Worm (Caenorhabditis elegans) whole organism, young adult: Measurements from ENCODE around the gene C28G1.2.

Experiments used
- B0035.1 ChIP-seq: sonication (generic microtip); optimal IDR thresholded peaks from 2 replicates; lab custom pipeline; 2016; ENCODE audit warnings: missing genetic modification characterization, mild to moderate bottlenecking, missing compliant biosample characterization, missing genotype, missing genetic modification reagents
- D2030.7 ChIP-seq: fragments of 200-800 bp; sonication (Bioruptor generic); IDR thresholded peaks from 2 replicates; pipeline ENCODE4 v1.3.6; 2022; ENCODE audit warnings: missing genetic modification reagents, missing genetic modification characterization, missing compliant biosample characterization
- F10E7.11 ChIP-seq: sonication (generic microtip); optimal IDR thresholded peaks from 2 replicates; lab custom pipeline; 2017; ENCODE audit warnings: mild to moderate bottlenecking, missing genetic modification characterization, moderate library complexity, missing compliant biosample characterization
- F22D6.2 ChIP-seq: sonication (generic microtip); optimal IDR thresholded peaks from 2 replicates; lab custom pipeline; 2016; ENCODE audit warnings: mild to moderate bottlenecking, missing genetic modification characterization, missing compliant biosample characterization
- F23B12.7 ChIP-seq: sonication (generic microtip); optimal IDR thresholded peaks from 2 replicates; lab custom pipeline; 2017; ENCODE audit warnings: missing genetic modification characterization, mild to moderate bottlenecking, missing compliant biosample characterization, antibody characterized with exemption, moderate library complexity; ENCODE audit not compliant: insufficient read depth
- F39B2.1 ChIP-seq: fragments of 200-800 bp; sonication (Bioruptor generic); IDR thresholded peaks from 2 replicates; pipeline ENCODE4 v1.3.6; 2022; ENCODE audit warnings: missing genetic modification reagents, missing genetic modification characterization, missing compliant biosample characterization
- F49E8.2 ChIP-seq: sonication (generic microtip); optimal IDR thresholded peaks from 3 replicates; lab custom pipeline; 2017; ENCODE audit warnings: missing genetic modification characterization, mild to moderate bottlenecking, missing compliant biosample characterization, antibody characterized with exemption, moderate library complexity; ENCODE audit not compliant: insufficient read depth
- K11D2.4 ChIP-seq: fragments of 200-800 bp; sonication (Bioruptor generic); IDR thresholded peaks from 2 replicates; pipeline ENCODE4 v1.3.6; 2022; ENCODE audit warnings: missing genetic modification reagents, missing genetic modification characterization, missing compliant biosample characterization
- T07F8.4 ChIP-seq: sonication (generic microtip); optimal IDR thresholded peaks from 2 replicates; lab custom pipeline; 2016; ENCODE audit warnings: mild to moderate bottlenecking, missing genetic modification characterization, moderate library complexity, missing compliant biosample characterization
- Y67H2A.10 ChIP-seq: fragments of 200-800 bp; sonication (Bioruptor generic); conservative IDR thresholded peaks from 2 replicates; pipeline ENCODE4 v1.3.6; 2022; ENCODE audit warnings: missing genetic modification reagents, missing genetic modification characterization, missing compliant biosample characterization
- Y95B8A.8 ChIP-seq: fragments of 200-800 bp; sonication (Bioruptor generic); IDR thresholded peaks from 2 replicates; pipeline ENCODE4 v1.3.6; 2022; ENCODE audit warnings: missing genetic modification reagents, missing genetic modification characterization, missing compliant biosample characterization
- ama-1 ChIP-seq, 3 experiments: fragments of 150-350 bp in 1 of 3; sonication (generic microtip) in 2 of 3; optimal IDR thresholded peaks; 2 replicates each; lab custom pipeline; 2014 to 2018; ENCODE audit warnings: missing biosample characterization in 2 of 3, missing genetic modification characterization in 2 of 3, missing genetic modification reagents in 2 of 3
- attf-3 ChIP-seq: fragments of 200-800 bp; sonication (Bioruptor generic); conservative IDR thresholded peaks from 2 replicates; pipeline ENCODE4 v1.3.6; 2022; ENCODE audit warnings: missing genetic modification reagents, missing genetic modification characterization, missing compliant biosample characterization
- cebp-1 ChIP-seq, 2 experiments: fragments of 200-800 bp in 1 of 2; sonication (Bioruptor generic) in 1 of 2; sonication (generic microtip) in 1 of 2; IDR thresholded peaks in 1 of 2; optimal IDR thresholded peaks in 1 of 2; 2 replicates each; pipeline versions ENCODE4 v1.3.6 to Lab custom; 2017 to 2022; ENCODE audit warnings: missing compliant biosample characterization in 2 of 2, missing genetic modification characterization in 2 of 2, mild to moderate bottlenecking in 1 of 2, missing genetic modification reagents in 1 of 2, moderate library complexity in 1 of 2
- ceh-79 ChIP-seq: sonication (generic microtip); optimal IDR thresholded peaks from 2 replicates; lab custom pipeline; 2017; ENCODE audit warnings: mild to moderate bottlenecking, missing genetic modification characterization, missing compliant biosample characterization
- chd-7 ChIP-seq: sonication (generic microtip); optimal IDR thresholded peaks from 2 replicates; lab custom pipeline; 2016; ENCODE audit warnings: mild to moderate bottlenecking, missing genetic modification characterization, moderate library complexity, missing compliant biosample characterization
- dox-1 ChIP-seq: fragments of 200-800 bp; sonication (Bioruptor generic); IDR thresholded peaks from 2 replicates; pipeline ENCODE4 v1.3.6; 2022; ENCODE audit warnings: missing genetic modification reagents, missing genetic modification characterization, missing compliant biosample characterization
- dpl-1 ChIP-seq: fragments of 150-350 bp; optimal IDR thresholded peaks from 2 replicates; lab custom pipeline; 2014; ENCODE audit warnings: missing biosample characterization, missing genetic modification reagents, missing genetic modification characterization
- efl-1 ChIP-seq: fragments of 150-350 bp; optimal IDR thresholded peaks from 2 replicates; lab custom pipeline; 2014; ENCODE audit warnings: missing biosample characterization, missing genetic modification reagents, missing genetic modification characterization
- egl-18 ChIP-seq: fragments of 200-800 bp; sonication (Bioruptor generic); IDR thresholded peaks from 2 replicates; pipeline ENCODE4 v1.3.6; 2022; ENCODE audit warnings: missing genetic modification reagents, missing genetic modification characterization, missing compliant biosample characterization
- gei-17 ChIP-seq: fragments of 200-800 bp; sonication (Bioruptor generic); optimal IDR thresholded peaks from 2 replicates; lab custom pipeline; 2018; ENCODE audit warnings: mild to moderate bottlenecking, missing genetic modification characterization, missing compliant biosample characterization
- him-1 ChIP-seq: sonication (generic microtip); optimal IDR thresholded peaks from 2 replicates; lab custom pipeline; 2016; ENCODE audit warnings: missing genotype, missing genetic modification reagents, missing genetic modification characterization, missing compliant biosample characterization
- hlh-26 ChIP-seq: fragments of 200-800 bp; sonication (Bioruptor generic); conservative IDR thresholded peaks from 2 replicates; pipeline ENCODE4 v1.3.6; 2022; ENCODE audit warnings: missing genetic modification reagents, missing genetic modification characterization, missing compliant biosample characterization
- let-526 ChIP-seq: fragments of 200-800 bp; sonication (Bioruptor generic); IDR thresholded peaks from 2 replicates; pipeline ENCODE4 v1.3.6; 2022; ENCODE audit warnings: missing genetic modification reagents, missing genetic modification characterization, missing compliant biosample characterization
- lin-40 ChIP-seq: sonication (generic microtip); optimal IDR thresholded peaks from 2 replicates; lab custom pipeline; 2016; ENCODE audit warnings: missing genetic modification characterization, mild to moderate bottlenecking, missing compliant biosample characterization, missing genotype, missing genetic modification reagents
- lsl-1 ChIP-seq: fragments of 200-800 bp; sonication (Bioruptor generic); optimal IDR thresholded peaks from 2 replicates; lab custom pipeline; 2018; ENCODE audit warnings: mild to moderate bottlenecking, missing genetic modification characterization, moderate library complexity, missing compliant biosample characterization
- madf-10 ChIP-seq: sonication (generic microtip); optimal IDR thresholded peaks from 2 replicates; lab custom pipeline; 2016; ENCODE audit warnings: mild to moderate bottlenecking, missing genetic modification characterization, missing compliant biosample characterization
- madf-6 ChIP-seq: fragments of 200-800 bp; sonication (Bioruptor generic); IDR thresholded peaks from 2 replicates; pipeline ENCODE4 v1.3.6; 2022; ENCODE audit warnings: missing genetic modification reagents, missing genetic modification characterization, missing compliant biosample characterization
- nfya-2 ChIP-seq: fragments of 200-800 bp; sonication (Bioruptor generic); IDR thresholded peaks from 2 replicates; pipeline ENCODE4 v1.3.6; 2022; ENCODE audit warnings: missing genetic modification reagents, missing genetic modification characterization, missing compliant biosample characterization
- nfyb-1 ChIP-seq: fragments of 200-800 bp; sonication (Bioruptor generic); IDR thresholded peaks from 2 replicates; pipeline ENCODE4 v1.3.6; 2022; ENCODE audit warnings: missing genetic modification reagents, missing genetic modification characterization, missing compliant biosample characterization
- nhr-80 ChIP-seq: sonication (generic microtip); optimal IDR thresholded peaks from 2 replicates; lab custom pipeline; 2016; ENCODE audit warnings: missing genetic modification characterization, missing compliant biosample characterization
- nhr-90 ChIP-seq: sonication (generic microtip); optimal IDR thresholded peaks from 2 replicates; lab custom pipeline; 2016; ENCODE audit warnings: missing genotype, mild to moderate bottlenecking, missing genetic modification characterization, missing compliant biosample characterization
- pha-4 ChIP-seq: fragments of 150-350 bp; sonication (generic microtip); optimal IDR thresholded peaks from 2 replicates; lab custom pipeline; 2014; ENCODE audit warnings: missing biosample characterization, missing genetic modification reagents, missing genetic modification characterization
- rcor-1 ChIP-seq: fragments of 200-800 bp; sonication (Bioruptor generic); IDR thresholded peaks from 2 replicates; pipeline ENCODE4 v1.3.6; 2022; ENCODE audit warnings: missing genetic modification reagents, missing genetic modification characterization, missing compliant biosample characterization
- rec-8 ChIP-seq, 2 experiments: sonication (generic microtip); optimal IDR thresholded peaks; 2 replicates each; lab custom pipeline; 2016; ENCODE audit warnings: mild to moderate bottlenecking in 2 of 2, missing genetic modification characterization in 2 of 2, missing genetic modification reagents in 2 of 2, missing genotype in 2 of 2, missing biosample characterization in 1 of 2, missing compliant biosample characterization in 1 of 2, moderate library complexity in 1 of 2
- rpc-1 ChIP-seq, 2 experiments: fragments of 150-350 bp in 1 of 2; sonication (generic microtip) in 1 of 2; optimal IDR thresholded peaks; 2 replicates each; lab custom pipeline; 2014 to 2018; ENCODE audit warnings: missing biosample characterization in 1 of 2, missing genetic modification characterization in 1 of 2, missing genetic modification reagents in 1 of 2, missing genotype in 1 of 2
- sdz-38 ChIP-seq: sonication (generic microtip); optimal IDR thresholded peaks from 2 replicates; lab custom pipeline; 2016; ENCODE audit warnings: missing genotype, missing genetic modification characterization, missing compliant biosample characterization
- sea-2 ChIP-seq: fragments of 200-800 bp; sonication (Bioruptor generic); IDR thresholded peaks from 2 replicates; pipeline ENCODE4 v1.3.6; 2022; ENCODE audit warnings: missing genetic modification characterization, missing compliant biosample characterization
- snpc-1.3 ChIP-seq: sonication (generic microtip); optimal IDR thresholded peaks from 2 replicates; lab custom pipeline; 2017; ENCODE audit warnings: missing genetic modification characterization, mild to moderate bottlenecking, missing compliant biosample characterization, antibody characterized with exemption, moderate library complexity, missing genotype, missing genetic modification reagents; ENCODE audit not compliant: insufficient read depth
- snpc-3.4 ChIP-seq: sonication (generic microtip); optimal IDR thresholded peaks from 2 replicates; lab custom pipeline; 2017; ENCODE audit warnings: missing genetic modification characterization, mild to moderate bottlenecking, missing compliant biosample characterization, antibody characterized with exemption, moderate library complexity, missing genotype, missing genetic modification reagents
- snpc-4 ChIP-seq, 5 experiments: fragments of 150-350 bp in 1 of 5; sonication (generic microtip) in 4 of 5; optimal IDR thresholded peaks; 2 replicates each; lab custom pipeline; 2014 to 2018; ENCODE audit warnings: missing genetic modification characterization in 5 of 5, missing biosample characterization in 3 of 5, antibody characterized with exemption in 2 of 5, mild to moderate bottlenecking in 2 of 5, missing compliant biosample characterization in 2 of 5, missing genotype in 2 of 5, moderate library complexity in 2 of 5, missing genetic modification reagents in 1 of 5
- unc-62 ChIP-seq: fragments of 150-350 bp; optimal IDR thresholded peaks from 2 replicates; lab custom pipeline; 2014; ENCODE audit warnings: missing biosample characterization, missing genetic modification reagents, missing genetic modification characterization
- zfh-2 ChIP-seq: fragments of 200-800 bp; sonication (Bioruptor generic); conservative IDR thresholded peaks from 2 replicates; pipeline ENCODE4 v1.3.6; 2022; ENCODE audit warnings: missing genetic modification reagents, missing genetic modification characterization, missing compliant biosample characterization
- ztf-18 ChIP-seq: sonication (generic microtip); optimal IDR thresholded peaks from 2 replicates; lab custom pipeline; 2016; ENCODE audit warnings: missing genotype, mild to moderate bottlenecking, missing genetic modification characterization, missing compliant biosample characterization
- ztf-25 ChIP-seq: fragments of 200-800 bp; sonication (Bioruptor generic); IDR thresholded peaks from 2 replicates; pipeline ENCODE4 v1.3.6; 2022; ENCODE audit warnings: missing genetic modification reagents, missing genetic modification characterization, missing compliant biosample characterization
- ztf-28 ChIP-seq: fragments of 200-800 bp; sonication (Bioruptor generic); IDR thresholded peaks from 2 replicates; pipeline ENCODE4 v1.3.6; 2022; ENCODE audit warnings: missing genetic modification reagents, missing genetic modification characterization, missing compliant biosample characterization

Gene C28G1.2

DNA sequence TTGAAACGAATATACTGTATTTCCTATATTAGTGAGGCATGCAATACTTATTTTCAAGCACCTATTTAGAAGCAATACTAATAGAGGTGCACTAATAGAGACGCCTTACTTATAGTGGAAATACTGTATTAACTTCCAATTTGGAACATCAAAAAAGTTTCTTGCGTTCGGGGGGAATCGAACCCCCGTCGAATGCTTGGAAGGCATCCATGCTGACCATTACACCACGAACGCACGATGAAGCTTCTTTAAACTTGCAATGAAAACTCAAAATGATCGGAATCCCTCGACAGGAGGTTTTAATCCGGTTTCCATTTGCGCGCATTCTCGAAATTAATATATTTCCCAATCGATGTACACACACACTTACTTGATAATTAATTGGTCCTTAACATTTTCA lies 2.4 kb downstream of the C28G1.2 start (continued):
- TF ChIP-seq dox-1 (GFP tag; lab: Robert Waterston, UW) (0 out of 2 replicates have a peak, but pooled peaks have one; percentile 47), rpc-1 (optimal IDR thresholded peaks at IDR 0.05; lab: Kevin White, UChicago) (peak; percentile 92), rpc-1 (tag; optimal IDR thresholded peaks at IDR 0.05; lab: Kevin White, UChicago) (peak; percentile 89), chd-7 (tag; lab: Kevin White, UChicago) (no peak), rec-8 (tag; optimal IDR thresholded peaks at IDR 0.05; lab: Kevin White, UChicago) (peak; percentile 23 to 65), F39B2.1 (GFP tag; lab: Robert Waterston, UW) (no peak), snpc-1.3 (tag; lab: Kevin White, UChicago) (peak; percentile 30), unc-62 (GFP tag; lab: Kevin White, UChicago) (no peak), cebp-1 (GFP tag; IDR thresholded peaks at IDR 0.05; lab: Robert Waterston, UW) (no peak), cebp-1 (tag; optimal IDR thresholded peaks at IDR 0.05; lab: Kevin White, UChicago) (peak; percentile 20), K11D2.4 (no peak), ztf-18 (peak; percentile 55), B0035.1 (tag; lab: Kevin White, UChicago) (no peak), sdz-38 (tag; lab: Kevin White, UChicago) (no peak), zfh-2 (no peak), F10E7.11 (tag; lab: Kevin White, UChicago) (no peak), ztf-25 (GFP tag; lab: Robert Waterston, UW) (peak; percentile 66; the same call in 1 of the 2 replicates), dpl-1 (GFP tag; lab: Kevin White, UChicago) (no peak), Y95B8A.8 (no peak), D2030.7 (GFP tag; lab: Robert Waterston, UW) (peak; percentile 66), gei-17 (GFP tag; lab: Kevin White, UChicago) (no peak), F23B12.7 (tag; lab: Kevin White, UChicago) (no peak), madf-10 (tag; lab: Kevin White, UChicago) (peak; percentile 5), hlh-26 (GFP tag; lab: Robert Waterston, UW) (no peak), F49E8.2 (tag; lab: Kevin White, UChicago) (no peak), attf-3 (GFP tag; lab: Robert Waterston, UW) (no peak), Y67H2A.10 (GFP tag; lab: Robert Waterston, UW) (no peak), ama-1 (optimal IDR thresholded peaks at IDR 0.05; lab: Kevin White, UChicago) (no peak), ama-1 (GFP tag; optimal IDR thresholded peaks at IDR 0.05; lab: Kevin White, UChicago) (peak; percentile 27 to 55), nhr-80 (tag; lab: Kevin White, UChicago) (no peak), efl-1 (no peak), madf-6 (no peak), nfya-2 (GFP tag; lab: Robert Waterston, UW) (no peak), snpc-3.4 (tag; lab: Kevin White, UChicago) (no peak), nhr-90 (peak; percentile 40), rcor-1 (GFP tag; lab: Robert Waterston, UW) (no peak), lsl-1 (GFP tag; lab: Kevin White, UChicago) (no peak), lin-40 (no peak), egl-18 (GFP tag; lab: Robert Waterston, UW) (no peak), F22D6.2 (no peak), let-526 (GFP tag; lab: Robert Waterston, UW) (no peak), sea-2 (GFP tag; lab: Robert Waterston, UW) (no peak), snpc-4 (GFP tag; optimal IDR thresholded peaks at IDR 0.05; lab: Kevin White, UChicago) (peak; percentile 21), snpc-4 (tag; optimal IDR thresholded peaks at IDR 0.05; lab: Kevin White, UChicago) (peak in 2 of 4 experiments; percentile 42 to 64), nfyb-1 (no peak), ztf-28 (0 out of 2 replicates have a peak, but pooled peaks have one; percentile 69), T07F8.4 (no peak), ceh-79 (tag; lab: Kevin White, UChicago) (no peak), pha-4 (tag; lab: Kevin White, UChicago) (no peak), him-1 (peak; percentile 45)
